Worm (Caenorhabditis elegans): ENCODE measurements around the gene gfi-3.

ce11 chrX:14495785-14496184 is 15.4 kb downstream of the gfi-3 start, which contains the start of gene ztf-14:
- no peak for TF ChIP-seq zag-1 (tag; optimal IDR thresholded peaks at IDR 0.05)
- no peak for TF ChIP-seq dpl-1 (GFP tag; optimal IDR thresholded peaks at IDR 0.05)
- no peak for TF ChIP-seq unc-39 (tag; optimal IDR thresholded peaks at IDR 0.05)
- TF ChIP-seq aly-2 (tag; optimal IDR thresholded peaks at IDR 0.05) = no peak
- no peak for TF ChIP-seq arid-1 (GFP tag; conservative IDR thresholded peaks at IDR 0.05)
- no peak for TF ChIP-seq lin-39 (tag; optimal IDR thresholded peaks at IDR 0.05)
- TF ChIP-seq mxl-2 (GFP tag; conservative IDR thresholded peaks at IDR 0.05) = no peak
- no peak for TF ChIP-seq nhr-237 (tag; optimal IDR thresholded peaks at IDR 0.05)
- no peak for TF ChIP-seq nhr-77 (tag; optimal IDR thresholded peaks at IDR 0.05)
- no peak for TF ChIP-seq zip-11 (GFP tag; IDR thresholded peaks at IDR 0.05)

Measured in whole organism, L4 larva.